Worm (Caenorhabditis elegans) whole organism, L4/young adult: ENCODE results near the gene fbxb-30.

Experiments used
- dao-5 ChIP-seq: sonication (generic microtip); optimal IDR thresholded peaks from 2 replicates; lab custom pipeline; 2016; ENCODE audit warnings: missing genotype, missing genetic modification characterization, moderate library complexity, missing compliant biosample characterization
- him-1 ChIP-seq: sonication (generic microtip); optimal IDR thresholded peaks from 2 replicates; lab custom pipeline; 2016; ENCODE audit warnings: missing genotype, missing genetic modification reagents, missing genetic modification characterization, missing compliant biosample characterization

DNA sequence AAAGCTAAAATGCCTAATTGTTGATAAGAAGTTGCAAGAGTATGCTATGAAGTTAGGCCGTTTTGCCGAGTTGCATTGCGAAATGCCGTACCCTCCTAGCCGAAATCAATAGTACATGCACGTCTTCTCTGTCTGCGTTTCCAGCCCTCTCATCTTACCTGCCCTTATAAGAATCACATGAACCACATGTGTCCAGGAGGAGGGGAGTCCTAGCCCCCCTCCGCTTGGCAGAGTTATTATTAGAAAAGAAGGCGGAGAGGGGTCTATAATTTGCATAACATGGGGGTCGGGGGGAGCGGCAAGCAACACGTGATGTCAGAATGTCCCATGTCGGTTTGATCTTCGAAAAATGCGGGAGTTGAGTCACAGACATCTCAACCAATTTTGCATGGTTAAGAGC is 48.2 kb downstream of the fbxb-30 start:
- no peak for TF ChIP-seq dao-5
- no peak for TF ChIP-seq him-1
